Fruit fly (Drosophila melanogaster) S2 (cell line): ENCODE results near the gene CG13373.

Experiments used
- CG8478 ChIP-seq: fragments of >200 bp; optimal IDR thresholded peaks from 2 replicates; lab custom pipeline; 2018
- CTCF ChIP-seq, 2 experiments: fragments of >200 bp; optimal IDR thresholded peaks; 2 replicates each; lab custom pipeline; 2018

- TF ChIP-seq CG8478 (lab: Kevin White, UChicago) (no peak), CTCF (optimal IDR thresholded peaks at IDR 0.05; lab: Kevin White, UChicago) (no peak)
Measured at dm6 chrX:510528-510927, 33.7 kb downstream of the CG13373 start.
